Worm (Caenorhabditis elegans) whole organism, late embryonic: ENCODE data around the gene Y60A9.3.

Experiments
- F13H6.1 ChIP-seq: sonication (generic microtip); optimal IDR thresholded peaks from 2 replicates; lab custom pipeline; 2016; ENCODE audit warnings: missing genetic modification characterization, missing compliant biosample characterization
- Y22D7AL.16 ChIP-seq: sonication (generic microtip); optimal IDR thresholded peaks from 2 replicates; lab custom pipeline; 2016; ENCODE audit warnings: missing genetic modification characterization, missing compliant biosample characterization
- ama-1 ChIP-seq: fragments of 150-350 bp; optimal IDR thresholded peaks from 2 replicates; lab custom pipeline; 2014
- elt-2 ChIP-seq: sonication (generic microtip); optimal IDR thresholded peaks from 2 replicates; lab custom pipeline; 2016; ENCODE audit warnings: missing genetic modification reagents, missing genetic modification characterization, missing compliant biosample characterization
- eyg-1 ChIP-seq: sonication (generic microtip); optimal IDR thresholded peaks from 2 replicates; lab custom pipeline; 2016; ENCODE audit warnings: missing genotype, missing genetic modification characterization, missing compliant biosample characterization
- fkh-10 ChIP-seq: fragments of 150-350 bp; optimal IDR thresholded peaks from 2 replicates; lab custom pipeline; 2014; ENCODE audit warnings: missing biosample characterization, missing genetic modification reagents, missing genetic modification characterization
- hlh-30 ChIP-seq: sonication (generic microtip); optimal IDR thresholded peaks from 2 replicates; lab custom pipeline; 2017; ENCODE audit warnings: antibody characterized with exemption, missing genetic modification characterization, missing compliant biosample characterization; ENCODE audit not compliant: insufficient read depth
- nfya-1 ChIP-seq: sonication (generic microtip); optimal IDR thresholded peaks from 2 replicates; lab custom pipeline; 2017; ENCODE audit warnings: missing genetic modification characterization, mild to moderate bottlenecking, missing compliant biosample characterization, antibody characterized with exemption, moderate library complexity
- pat-9 ChIP-seq: fragments of 200-800 bp; sonication (Bioruptor generic); optimal IDR thresholded peaks from 2 replicates; lab custom pipeline; 2018; ENCODE audit warnings: mild to moderate bottlenecking, missing genetic modification characterization, moderate library complexity, missing compliant biosample characterization
- pha-4 ChIP-seq: fragments of 150-350 bp; optimal IDR thresholded peaks from 2 replicates; lab custom pipeline; 2018; ENCODE audit warnings: missing biosample characterization, missing genetic modification reagents, missing genetic modification characterization
- pqm-1 ChIP-seq: sonication (generic microtip); optimal IDR thresholded peaks from 2 replicates; lab custom pipeline; 2016; ENCODE audit warnings: missing genetic modification characterization, missing compliant biosample characterization
- tbx-7 ChIP-seq: sonication (generic microtip); optimal IDR thresholded peaks from 2 replicates; lab custom pipeline; 2016; ENCODE audit warnings: missing genotype, missing genetic modification characterization, missing compliant biosample characterization
- zip-5 ChIP-seq: sonication (generic microtip); optimal IDR thresholded peaks from 2 replicates; lab custom pipeline; 2016; ENCODE audit warnings: missing genetic modification characterization, missing compliant biosample characterization

- TF ChIP-seq zip-5 (tag; lab: Kevin White, UChicago) = no peak
- TF ChIP-seq pqm-1 (tag; lab: Kevin White, UChicago) = no peak
- TF ChIP-seq ama-1 (lab: Kevin White, UChicago) = no peak
- no peak for TF ChIP-seq pha-4 (tag; lab: Kevin White, UChicago)
- no peak for TF ChIP-seq elt-2
- no peak for TF ChIP-seq hlh-30
- TF ChIP-seq fkh-10 (GFP tag; lab: Kevin White, UChicago) = no peak
- TF ChIP-seq Y22D7AL.16 = no peak
- TF ChIP-seq pat-9 (tag; lab: Kevin White, UChicago) = no peak
- no peak for TF ChIP-seq eyg-1 (tag; lab: Kevin White, UChicago)
- TF ChIP-seq F13H6.1 (tag; lab: Kevin White, UChicago) = no peak
- no peak for TF ChIP-seq tbx-7 (tag; lab: Kevin White, UChicago)
- TF ChIP-seq nfya-1 (tag; lab: Kevin White, UChicago) = no peak
These were observed 23.5 kb upstream of the Y60A9.3 start for ce11 chrX:14359571-14359970.
